Fruit fly (Drosophila melanogaster) whole organism, prepupa: ENCODE data around the gene CG13126.

ENCODE experiments used
- CG8119 ChIP-seq: fragments of 200-800 bp; sonication (Bioruptor generic); IDR thresholded peaks from 3 replicates; pipeline ENCODE4 v1.3.6; 2022; ENCODE audit warnings: missing biosample characterization, missing genetic modification characterization
- OdsH ChIP-seq: fragments of 200-800 bp; sonication (Bioruptor generic); optimal IDR thresholded peaks from 3 replicates; lab custom pipeline; 2016; ENCODE audit warnings: missing biosample characterization, missing genetic modification characterization

DNA sequence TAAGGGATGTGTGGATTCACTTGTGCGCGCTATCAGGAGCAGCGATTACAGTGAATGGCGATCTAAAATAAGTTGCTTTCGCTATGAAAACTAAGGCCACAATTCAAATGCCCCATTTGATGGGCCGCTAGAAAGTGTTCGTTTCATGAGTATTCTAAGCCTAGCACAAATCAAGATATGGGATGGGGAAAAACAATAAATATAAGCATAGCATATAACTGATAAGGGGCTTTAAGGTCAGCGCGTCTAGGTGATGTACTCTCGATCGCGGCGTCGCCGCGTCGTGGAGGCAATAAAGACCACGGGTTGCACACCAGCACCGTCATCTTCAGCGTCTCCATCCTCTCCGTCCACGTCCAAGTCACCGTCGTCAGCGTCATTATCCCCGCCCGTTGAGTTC lies 6.8 kb upstream of the CG13126 start:
- TF ChIP-seq CG8119 (GFP tag; lab: Robert Waterston, UW) = no peak
- TF ChIP-seq OdsH (GFP tag; lab: Kevin White, UChicago) = no peak
